Fruit fly (Drosophila melanogaster) whole organism, wandering third instar larva: Measurements from ENCODE around the gene Cpr65Az.

Experiments used
- Abd-B ChIP-seq: fragments of >200 bp; optimal IDR thresholded peaks from 2 replicates; lab custom pipeline; 2017; ENCODE audit warnings: missing biosample characterization, missing genetic modification characterization
- CG9705 ChIP-seq: fragments of 200-800 bp; sonication (Bioruptor generic); optimal IDR thresholded peaks from 2 replicates; lab custom pipeline; 2018; ENCODE audit warnings: missing biosample characterization, mild to moderate bottlenecking, missing genetic modification characterization
- CrebA ChIP-seq: fragments of 200-800 bp; sonication (Bioruptor generic); optimal IDR thresholded peaks from 2 replicates; lab custom pipeline; 2016; ENCODE audit warnings: missing biosample characterization, mild to moderate bottlenecking, missing genetic modification characterization, borderline replicate concordance
- Dif ChIP-seq: fragments of 200-275, 200-300 bp; sonication (Bioruptor generic); optimal IDR thresholded peaks from 2 replicates; lab custom pipeline; 2018; ENCODE audit warnings: missing biosample characterization, missing genetic modification characterization; ENCODE audit not compliant: partially characterized antibody
- GATAd ChIP-seq: sonication (Bioruptor generic); optimal IDR thresholded peaks from 2 replicates; lab custom pipeline; 2016; ENCODE audit warnings: missing biosample characterization, missing genetic modification characterization
- Hnf4 ChIP-seq: fragments of 200-800 bp; sonication (Bioruptor generic); optimal IDR thresholded peaks from 2 replicates; lab custom pipeline; 2016; ENCODE audit warnings: missing biosample characterization, mild to moderate bottlenecking, missing genetic modification characterization
- Hr78 ChIP-seq: fragments of >200 bp; optimal IDR thresholded peaks from 2 replicates; lab custom pipeline; 2017; ENCODE audit warnings: missing biosample characterization, missing genetic modification characterization
- Hr83 ChIP-seq: fragments of 200-300 bp; sonication (Bioruptor generic); optimal IDR thresholded peaks from 2 replicates; lab custom pipeline; 2016; ENCODE audit warnings: missing biosample characterization, mild to moderate bottlenecking, missing genetic modification characterization, moderate library complexity; ENCODE audit not compliant: poor library complexity, severe bottlenecking
- Jra ChIP-seq: sonication (Bioruptor generic); optimal IDR thresholded peaks from 2 replicates; lab custom pipeline; 2016; ENCODE audit warnings: missing biosample characterization, missing genetic modification characterization
- Myc ChIP-seq: fragments of >200 bp; optimal IDR thresholded peaks from 2 replicates; lab custom pipeline; 2017
- Rel ChIP-seq, 2 experiments: fragments of 200-800 bp; sonication (Bioruptor generic) in 1 of 2; optimal IDR thresholded peaks; 2 replicates in 1 of 2; 3 replicates in 1 of 2; lab custom pipeline; 2016 to 2019; ENCODE audit warnings: mild to moderate bottlenecking in 2 of 2, missing biosample characterization in 2 of 2, missing genetic modification characterization in 2 of 2, moderate library complexity in 1 of 2
- Sp1 ChIP-seq: fragments of 200-800 bp; sonication (Bioruptor generic); optimal IDR thresholded peaks from 3 replicates; lab custom pipeline; 2019; ENCODE audit warnings: missing biosample characterization, mild to moderate bottlenecking, missing genetic modification characterization, moderate library complexity
- Vsx2 ChIP-seq: fragments of 200-300, 225-300 bp; sonication (Bioruptor generic); optimal IDR thresholded peaks from 2 replicates; lab custom pipeline; 2018; ENCODE audit warnings: missing biosample characterization, missing genetic modification characterization; ENCODE audit not compliant: partially characterized antibody
- br ChIP-seq: fragments of 200-800 bp; sonication (Bioruptor generic); optimal IDR thresholded peaks from 2 replicates; lab custom pipeline; 2016; ENCODE audit warnings: missing biosample characterization, missing genetic modification characterization
- brk ChIP-seq: fragments of 200-800 bp; sonication (Bioruptor generic); optimal IDR thresholded peaks from 2 replicates; lab custom pipeline; 2016; ENCODE audit warnings: missing biosample characterization, mild to moderate bottlenecking, missing genetic modification characterization
- dl ChIP-seq, 2 experiments: fragments of 175-275, 200-275 bp in 1 of 2; fragments of 200-275 bp in 1 of 2; sonication (Bioruptor generic); optimal IDR thresholded peaks; lab custom pipeline; 2018; ENCODE audit warnings: mild to moderate bottlenecking in 2 of 2, missing biosample characterization in 2 of 2, missing genetic modification characterization in 2 of 2, moderate library complexity in 2 of 2; ENCODE audit not compliant: partially characterized antibody in 2 of 2, insufficient read depth in 1 of 2
- dsf ChIP-seq: sonication (Bioruptor generic); optimal IDR thresholded peaks from 2 replicates; lab custom pipeline; 2016; ENCODE audit warnings: missing biosample characterization, missing genetic modification characterization, borderline replicate concordance
- ey ChIP-seq: fragments of 200-800 bp; sonication (Bioruptor generic); optimal IDR thresholded peaks from 2 replicates; lab custom pipeline; 2016; ENCODE audit warnings: missing biosample characterization, missing genetic modification characterization
- fru ChIP-seq: fragments of 200-800 bp; sonication (Bioruptor generic); optimal IDR thresholded peaks from 3 replicates; lab custom pipeline; 2016; ENCODE audit warnings: missing biosample characterization, mild to moderate bottlenecking, missing genetic modification characterization
- h ChIP-seq: fragments of 200-800 bp; sonication (Bioruptor generic); optimal IDR thresholded peaks from 3 replicates; lab custom pipeline; 2016; ENCODE audit warnings: missing biosample characterization, mild to moderate bottlenecking, missing genetic modification characterization
- pan ChIP-seq: fragments of >200 bp; optimal IDR thresholded peaks from 2 replicates; lab custom pipeline; 2017
- psq ChIP-seq: fragments of 200-800 bp; sonication (Bioruptor generic); optimal IDR thresholded peaks from 3 replicates; lab custom pipeline; 2017; ENCODE audit warnings: missing biosample characterization, mild to moderate bottlenecking, missing genetic modification characterization, moderate library complexity
- sage ChIP-seq: fragments of 200-800 bp; sonication (Bioruptor generic); optimal IDR thresholded peaks from 2 replicates; lab custom pipeline; 2016; ENCODE audit warnings: missing biosample characterization, mild to moderate bottlenecking, missing genetic modification characterization
- usp ChIP-seq: fragments of >200 bp; optimal IDR thresholded peaks from 2 replicates; lab custom pipeline; 2017; ENCODE audit warnings: missing biosample characterization, missing genetic modification characterization
- woc ChIP-seq: sonication (Bioruptor generic); optimal IDR thresholded peaks from 2 replicates; lab custom pipeline; 2016; ENCODE audit warnings: missing biosample characterization, mild to moderate bottlenecking, missing genetic modification characterization

The Cpr65Az gene

DNA sequence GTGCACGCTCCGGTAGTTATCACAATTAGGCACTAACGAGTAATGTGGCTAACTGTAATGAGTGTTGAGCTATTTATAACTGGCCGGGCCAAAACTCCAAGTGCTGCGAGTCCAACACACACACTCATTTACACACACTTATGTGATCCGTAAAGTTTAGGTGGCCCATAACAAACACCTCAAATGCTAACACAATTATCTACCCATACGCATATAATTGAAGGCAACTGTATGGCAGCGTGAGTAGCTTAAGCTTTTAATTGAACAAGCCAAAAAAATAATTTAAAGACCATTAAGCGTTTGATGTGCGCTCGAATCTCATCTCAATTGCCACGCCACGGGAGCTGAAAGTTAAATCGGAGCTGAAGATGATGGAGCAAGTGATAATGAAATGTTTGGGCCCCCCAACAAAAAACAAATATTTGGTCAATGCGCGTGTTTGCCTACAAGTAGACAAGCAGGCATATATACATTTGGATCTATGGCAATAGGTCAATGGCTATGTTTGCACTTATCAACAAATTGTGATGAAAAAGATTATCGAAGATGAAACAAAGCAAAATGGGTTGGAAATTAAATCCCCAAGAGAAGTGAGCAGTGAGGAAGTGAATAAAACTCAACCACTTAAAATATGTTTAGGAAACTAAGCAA, 20.6 kb upstream of the Cpr65Az start, which contains the start of gene Cpr65Av:
Gene Cpr65Av, minus strand, starts transcription at position 51 of the 651 bp plus-strand sequence.
- TF ChIP-seq dsf (GFP tag; lab: Kevin White, UChicago) (no peak), Abd-B (GFP tag; lab: Kevin White, UChicago) (no peak), Hr83 (GFP tag; lab: Kevin White, UChicago) (no peak), ey (GFP tag; lab: Kevin White, UChicago) (no peak)
- TF ChIP-seq, all 38 proteins: peak for 0

dm6 chr3L:6140771-6141472, 19.7 kb upstream of the Cpr65Az start:
- no peak for TF ChIP-seq Rel (GFP tag; optimal IDR thresholded peaks at IDR 0.05; lab: Kevin White, UChicago)
- TF ChIP-seq Rel (tag; optimal IDR thresholded peaks at IDR 0.05; lab: Kevin White, UChicago): no peak
- TF ChIP-seq Sp1 (GFP tag; lab: Kevin White, UChicago): no peak
- no peak for TF ChIP-seq Hr78 (GFP tag; lab: Kevin White, UChicago)
- TF ChIP-seq dl (GFP tag; optimal IDR thresholded peaks at IDR 0.05; lab: Kevin White, UChicago; ENCODE audit: insufficient read depth in 1 of 2, partially characterized antibody in 2 of 2): no peak
- TF ChIP-seq h (GFP tag; lab: Kevin White, UChicago): no peak
- no peak for TF ChIP-seq Vsx2 (GFP tag; lab: Kevin White, UChicago)
- no peak for TF ChIP-seq woc (GFP tag; lab: Kevin White, UChicago)
- TF ChIP-seq sage (GFP tag; lab: Kevin White, UChicago): no peak
- no peak for TF ChIP-seq Myc (lab: Kevin White, UChicago)
- TF ChIP-seq CG9705: no peak
- no peak for TF ChIP-seq Hnf4
- TF ChIP-seq pan (lab: Kevin White, UChicago): no peak
- TF ChIP-seq brk (GFP tag; lab: Kevin White, UChicago): no peak
- TF ChIP-seq psq (GFP tag; lab: Kevin White, UChicago): no peak
- no peak for TF ChIP-seq ey (GFP tag; lab: Kevin White, UChicago)
- TF ChIP-seq Jra (GFP tag; lab: Kevin White, UChicago): no peak
- no peak for TF ChIP-seq Abd-B (GFP tag; lab: Kevin White, UChicago)

dm6 chr3L:6141538-6141937, 19.1 kb upstream of the Cpr65Az start:
- TF ChIP-seq Abd-B (GFP tag; lab: Kevin White, UChicago) (no peak), brk (GFP tag; lab: Kevin White, UChicago) (no peak), Dif (GFP tag; lab: Kevin White, UChicago) (peak; percentile 15), Vsx2 (GFP tag; lab: Kevin White, UChicago) (peak; percentile 63), GATAd (GFP tag; lab: Kevin White, UChicago) (no peak), CrebA (GFP tag; lab: Kevin White, UChicago) (no peak), br (GFP tag; lab: Kevin White, UChicago) (no peak), Hr83 (GFP tag; lab: Kevin White, UChicago) (no peak), Rel (GFP tag; optimal IDR thresholded peaks at IDR 0.05; lab: Kevin White, UChicago) (no peak), Rel (tag; optimal IDR thresholded peaks at IDR 0.05; lab: Kevin White, UChicago) (no peak), Hnf4 (no peak), usp (GFP tag; lab: Kevin White, UChicago) (no peak)

DNA sequence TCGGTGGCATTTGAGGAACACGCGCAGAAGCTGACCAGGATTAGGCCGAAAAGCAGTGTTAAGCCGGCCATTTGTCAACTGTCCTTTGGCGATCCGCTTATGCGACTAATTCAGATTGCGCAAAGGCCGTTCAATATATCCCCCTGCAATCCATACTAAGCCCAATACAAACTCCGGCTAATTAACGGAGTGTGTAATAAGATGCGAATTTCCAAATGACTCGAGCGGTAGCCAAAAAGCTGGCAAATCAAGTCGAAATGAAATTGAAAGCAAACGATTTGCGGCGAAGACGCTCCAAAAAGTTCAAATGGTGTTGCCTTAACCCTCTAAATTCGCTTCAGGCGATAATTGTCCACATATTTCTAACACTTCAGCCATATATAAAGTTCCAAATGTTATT, 18.3 kb upstream of the Cpr65Az start, which contains the start of gene Cpr65Aw:
Gene Cpr65Aw, minus strand, starts transcription at position 101 of the 400 bp plus-strand sequence.
- TF ChIP-seq Sp1 (GFP tag; lab: Kevin White, UChicago) (no peak), ey (GFP tag; lab: Kevin White, UChicago) (no peak), Myc (lab: Kevin White, UChicago) (no peak), usp (GFP tag; lab: Kevin White, UChicago) (no peak), brk (GFP tag; lab: Kevin White, UChicago) (no peak), Jra (GFP tag; lab: Kevin White, UChicago) (no peak), fru (GFP tag; lab: Kevin White, UChicago) (no peak), dl (GFP tag; optimal IDR thresholded peaks at IDR 0.05; lab: Kevin White, UChicago; ENCODE audit: insufficient read depth in 1 of 2, partially characterized antibody in 2 of 2) (no peak), Vsx2 (GFP tag; lab: Kevin White, UChicago) (no peak)
